Worm (Caenorhabditis elegans) whole organism, L4/young adult: ENCODE data around the gene F28F8.9.

Source experiments
- W03F9.2 ChIP-seq: fragments of 150-350 bp; optimal IDR thresholded peaks from 2 replicates; lab custom pipeline; 2014; ENCODE audit warnings: missing biosample characterization, missing genetic modification characterization
- dao-5 ChIP-seq: sonication (generic microtip); optimal IDR thresholded peaks from 2 replicates; lab custom pipeline; 2016; ENCODE audit warnings: missing genotype, missing genetic modification characterization, moderate library complexity, missing compliant biosample characterization
- him-1 ChIP-seq: sonication (generic microtip); optimal IDR thresholded peaks from 2 replicates; lab custom pipeline; 2016; ENCODE audit warnings: missing genotype, missing genetic modification reagents, missing genetic modification characterization, missing compliant biosample characterization

F28F8.9 gene

DNA sequence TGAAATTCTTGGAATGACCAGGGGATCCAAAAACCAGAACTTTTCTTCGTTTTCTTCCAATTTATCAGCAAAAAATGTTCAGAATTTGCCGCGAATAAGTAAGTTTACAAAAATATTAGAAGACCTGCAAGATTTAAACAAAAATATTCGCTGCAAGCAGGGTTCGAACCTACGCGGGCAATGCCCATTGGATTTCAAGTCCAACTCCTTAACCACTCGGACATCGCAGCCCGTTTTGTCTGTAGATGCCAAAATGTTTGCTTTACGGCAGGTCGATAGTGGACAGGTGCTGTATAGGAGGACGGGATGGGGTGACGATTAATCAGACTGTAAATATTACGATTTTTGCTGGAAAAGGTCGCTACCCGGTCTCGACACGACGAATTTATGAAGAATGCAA, 30.7 kb downstream of the F28F8.9 start:
- TF ChIP-seq W03F9.2 (tag; lab: Kevin White, UChicago) = no peak
- TF ChIP-seq dao-5 (tag; lab: Kevin White, UChicago) = no peak
- no peak for TF ChIP-seq him-1 (tag; lab: Kevin White, UChicago)

DNA sequence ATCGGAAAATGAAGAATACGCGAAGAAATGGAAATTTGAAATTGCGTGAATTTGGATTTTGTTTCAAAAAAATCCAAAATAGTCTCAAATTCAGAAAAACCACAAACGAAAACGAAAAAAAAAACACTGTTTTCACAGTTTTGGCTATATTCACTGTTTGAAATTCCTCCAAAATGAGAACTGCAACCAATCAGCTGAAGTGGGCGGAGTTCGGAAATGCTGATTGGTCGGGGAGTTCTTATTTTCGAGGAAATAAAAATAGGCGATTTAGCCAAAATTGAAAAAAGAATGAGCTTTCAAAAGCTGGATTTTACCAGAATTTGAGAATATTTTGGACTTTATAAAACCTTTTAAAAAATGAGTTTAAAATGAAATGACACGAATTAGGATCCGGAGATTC, 33.6 kb downstream of the F28F8.9 start, which contains the start of gene glb-14:
Gene glb-14 (minus strand): TSS at position 97 of the 400 bp plus-strand sequence.
- TF ChIP-seq dao-5 (tag; lab: Kevin White, UChicago) (no peak), him-1 (tag; lab: Kevin White, UChicago) (no peak), W03F9.2 (tag; lab: Kevin White, UChicago) (no peak)

DNA sequence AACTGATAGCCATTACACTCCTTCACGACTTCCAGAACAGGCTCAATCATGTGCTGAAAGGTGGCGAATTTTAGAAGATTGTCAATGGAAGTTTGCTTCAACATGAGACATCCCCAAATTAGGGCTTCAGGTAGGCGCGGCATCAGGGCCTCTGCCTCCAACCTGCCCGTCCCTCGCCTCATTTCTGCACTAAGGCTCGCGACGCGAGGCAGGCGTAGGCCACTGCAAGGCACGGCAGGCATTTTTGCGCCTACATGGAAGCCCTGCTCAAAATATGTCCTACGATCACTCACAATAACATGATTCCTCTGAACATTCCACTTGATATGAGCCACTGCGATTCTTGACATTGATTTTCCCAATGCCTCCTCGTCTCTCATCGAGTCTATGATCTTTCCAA, 35.2 kb downstream of the F28F8.9 start:
- TF ChIP-seq W03F9.2 (tag; lab: Kevin White, UChicago) = no peak
- no peak for TF ChIP-seq him-1 (tag; lab: Kevin White, UChicago)
- TF ChIP-seq dao-5 (tag; lab: Kevin White, UChicago) = no peak

DNA sequence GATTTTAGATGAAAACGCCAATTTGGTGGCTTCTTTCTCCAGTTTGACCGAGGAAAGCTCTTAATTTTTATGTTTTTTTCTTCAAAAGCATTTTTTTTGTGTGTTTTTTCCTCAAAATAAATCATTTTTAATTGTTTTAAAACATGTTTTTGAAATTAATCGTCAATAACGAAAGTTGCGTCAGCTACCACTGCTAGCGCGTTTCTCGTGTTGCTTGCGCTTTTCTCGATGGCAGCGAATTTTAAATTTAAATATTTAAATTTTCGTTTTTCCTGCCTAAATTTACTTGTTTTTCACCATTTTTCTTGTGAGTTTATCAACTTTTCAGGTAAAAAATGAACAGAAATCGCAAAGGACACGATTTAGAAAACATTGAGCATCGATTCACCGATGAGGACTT, 40.5 kb downstream of the F28F8.9 start, which contains the start of gene prde-1:
Gene prde-1 (plus strand): TSS at position 322 of the 400 bp plus-strand sequence.
- TF ChIP-seq W03F9.2 (tag; lab: Kevin White, UChicago) (no peak), dao-5 (tag; lab: Kevin White, UChicago) (no peak), him-1 (tag; lab: Kevin White, UChicago) (no peak)

DNA sequence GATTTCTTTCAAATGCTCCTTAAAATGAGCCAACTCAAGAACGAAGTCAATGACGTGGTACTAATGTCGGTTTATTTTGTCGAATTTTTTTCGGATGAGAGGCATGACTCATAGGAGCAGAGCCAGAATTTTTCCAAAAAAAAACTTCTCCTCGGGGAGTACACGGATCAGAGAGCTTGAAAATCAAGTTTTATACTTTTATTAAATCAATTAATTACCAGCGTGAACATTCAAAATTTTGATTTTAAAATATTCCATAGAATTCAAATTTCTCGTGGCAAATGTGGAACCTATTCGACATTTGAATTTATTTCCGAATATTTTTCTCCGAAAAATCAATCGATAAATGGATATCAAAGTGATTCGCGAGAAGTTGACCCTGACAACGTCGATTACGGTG, 42.2 kb downstream of the F28F8.9 start, which contains the start of gene F21A3.4:
Gene F21A3.4 (plus strand): TSS at position 301 of the 400 bp plus-strand sequence.
- no peak for TF ChIP-seq him-1 (tag; lab: Kevin White, UChicago)
- no peak for TF ChIP-seq dao-5 (tag; lab: Kevin White, UChicago)
- no peak for TF ChIP-seq W03F9.2 (tag; lab: Kevin White, UChicago)

DNA sequence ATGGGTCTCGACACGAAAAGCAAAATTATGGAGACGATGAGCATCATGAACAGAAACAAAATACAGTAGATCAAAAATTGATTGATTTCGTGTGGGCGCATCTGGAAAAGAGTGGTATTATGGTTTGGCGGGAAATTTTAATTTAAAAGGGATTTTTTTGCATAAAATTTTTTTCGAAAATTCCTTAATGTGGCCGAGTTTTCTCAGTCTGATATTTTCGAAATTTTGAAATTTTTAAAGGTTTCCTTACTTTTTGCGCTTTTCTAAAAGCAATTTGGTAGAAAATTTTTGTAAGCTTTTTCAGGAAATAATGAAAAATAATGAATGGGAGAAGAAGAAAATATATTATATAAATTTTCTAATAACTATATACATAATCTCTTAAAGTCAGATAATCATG, 44.6 kb downstream of the F28F8.9 start, which contains the start of gene F21A3.2:
Gene F21A3.2 (minus strand): TSS at position 101 of the 400 bp plus-strand sequence.
- TF ChIP-seq W03F9.2 (tag; lab: Kevin White, UChicago) = no peak
- no peak for TF ChIP-seq dao-5 (tag; lab: Kevin White, UChicago)
- no peak for TF ChIP-seq him-1 (tag; lab: Kevin White, UChicago)

DNA sequence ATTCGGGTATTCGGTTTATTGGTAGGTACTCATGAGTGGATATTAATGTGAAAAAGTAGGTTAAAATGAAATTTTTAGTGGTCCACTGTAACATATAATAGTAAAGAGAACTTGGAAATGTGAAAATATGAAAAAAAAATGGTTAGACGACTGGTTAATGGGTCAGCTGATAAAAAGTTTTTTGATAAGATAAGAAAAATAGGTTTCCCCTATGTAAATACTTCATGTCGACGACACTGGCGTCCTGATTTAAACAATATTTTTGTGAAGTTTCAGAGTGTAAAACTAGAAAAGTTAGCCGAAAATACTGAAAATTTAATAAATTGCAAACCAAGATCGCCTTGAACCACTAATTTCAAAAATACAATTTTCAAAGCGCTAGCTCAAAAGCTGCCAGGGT, 45.4 kb downstream of the F28F8.9 start, which contains the start of gene F21A3.11:
Gene F21A3.11 (minus strand): TSS at position 117 of the 400 bp plus-strand sequence.
- no peak for TF ChIP-seq dao-5 (tag; lab: Kevin White, UChicago)
- no peak for TF ChIP-seq him-1 (tag; lab: Kevin White, UChicago)
- no peak for TF ChIP-seq W03F9.2 (tag; lab: Kevin White, UChicago)

DNA sequence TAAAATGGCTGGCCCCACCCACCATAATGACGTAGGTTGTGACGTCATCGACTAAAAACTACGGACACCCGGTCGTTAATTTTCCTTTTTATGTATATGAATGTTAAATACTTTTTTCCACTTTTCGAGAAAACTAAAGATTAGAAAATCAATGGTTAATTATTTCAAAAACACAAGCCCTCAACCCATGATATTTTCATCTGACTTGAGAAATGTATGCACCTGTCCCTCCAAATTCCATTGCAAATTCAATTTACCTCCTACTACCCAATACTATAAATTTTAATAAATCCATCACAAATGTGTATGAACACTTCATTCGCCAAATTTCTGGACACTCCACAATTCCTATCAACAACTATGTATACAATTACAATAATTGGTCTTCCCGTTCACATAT, 49.4 kb downstream of the F28F8.9 start, which contains the start of gene srh-276:
Gene srh-276 (plus strand): TSS at position 301 of the 400 bp plus-strand sequence.
- TF ChIP-seq W03F9.2 (tag; lab: Kevin White, UChicago) (no peak), dao-5 (tag; lab: Kevin White, UChicago) (no peak), him-1 (tag; lab: Kevin White, UChicago) (no peak)
